Worm (Caenorhabditis elegans): ENCODE data around the gene F21C10.6.

- TF ChIP-seq pha-4 (tag; optimal IDR thresholded peaks at IDR 0.05): no peak
- no peak for TF ChIP-seq ama-1 (optimal IDR thresholded peaks at IDR 0.05)
- TF ChIP-seq ama-1 (GFP tag; optimal IDR thresholded peaks at IDR 0.05): no peak
- TF ChIP-seq F49E8.2 (tag; optimal IDR thresholded peaks at IDR 0.05; ENCODE audit: insufficient read depth): no peak
- no peak for TF ChIP-seq mcd-1 (GFP tag; IDR thresholded peaks at IDR 0.05)
- no peak for TF ChIP-seq F52B5.7 (tag; optimal IDR thresholded peaks at IDR 0.05)
- TF ChIP-seq ceh-58 (GFP tag; IDR thresholded peaks at IDR 0.05): no peak
- no peak for TF ChIP-seq F23B12.7 (tag; optimal IDR thresholded peaks at IDR 0.05; ENCODE audit: insufficient read depth)
- TF ChIP-seq ZK185.1 (tag; optimal IDR thresholded peaks at IDR 0.05; ENCODE audit: poor library complexity, severe bottlenecking): no peak
- TF ChIP-seq repo-1 (tag; optimal IDR thresholded peaks at IDR 0.05): no peak
These were observed 32.4 kb downstream of the F21C10.6 start, which contains the start of gene B0222.15 for ce11 chrV:9156679-9157078.
